Worm (Caenorhabditis elegans): Measurements from ENCODE around the gene ZK1248.20.

The ZK1248.20 gene

ce11 chrII:5772547-5773142 lies 43.8 kb upstream of the ZK1248.20 start (continued):
- TF ChIP-seq ceh-45 (GFP tag; IDR thresholded peaks at IDR 0.05) (0 out of 2 replicates have a peak, but pooled peaks have one; percentile 20), sox-4 (tag; optimal IDR thresholded peaks at IDR 0.05) (peak; percentile 56), elt-4 (tag; optimal IDR thresholded peaks at IDR 0.05) (no peak), C08G9.2 (tag; optimal IDR thresholded peaks at IDR 0.05) (peak; percentile 47), ets-4 (tag; optimal IDR thresholded peaks at IDR 0.05) (no peak), unc-86 (tag; optimal IDR thresholded peaks at IDR 0.05) (no peak), elt-2 (tag; optimal IDR thresholded peaks at IDR 0.05) (peak; percentile 87), madf-2 (tag; optimal IDR thresholded peaks at IDR 0.05) (peak; percentile 47), pha-2 (tag; optimal IDR thresholded peaks at IDR 0.05) (no peak), K09A11.1 (tag; optimal IDR thresholded peaks at IDR 0.05; ENCODE audit: insufficient read depth) (no peak), pha-4 (tag; optimal IDR thresholded peaks at IDR 0.05) (no peak), pag-3 (tag; optimal IDR thresholded peaks at IDR 0.05; ENCODE audit: borderline replicate concordance) (no peak), tbx-2 (tag; optimal IDR thresholded peaks at IDR 0.05) (peak; percentile 48), hlh-13 (GFP tag; optimal IDR thresholded peaks at IDR 0.05) (peak; percentile 59), ahr-1 (tag; optimal IDR thresholded peaks at IDR 0.05) (no peak), ceh-48 (tag; optimal IDR thresholded peaks at IDR 0.05) (peak; percentile 33), unc-55 (GFP tag; optimal IDR thresholded peaks at IDR 0.05) (no peak), pat-9 (tag; optimal IDR thresholded peaks at IDR 0.05) (peak; percentile 53), ceh-31 (tag; optimal IDR thresholded peaks at IDR 0.05) (peak; percentile 52), pqm-1 (tag; optimal IDR thresholded peaks at IDR 0.05) (peak; percentile 9), zip-5 (tag; optimal IDR thresholded peaks at IDR 0.05) (peak; percentile 30), pax-1 (tag; optimal IDR thresholded peaks at IDR 0.05) (no peak), K02D7.2 (tag; optimal IDR thresholded peaks at IDR 0.05) (no peak), ceh-18 (tag; optimal IDR thresholded peaks at IDR 0.05) (peak; percentile 37), hlh-30 (tag; optimal IDR thresholded peaks at IDR 0.05; ENCODE audit: insufficient read depth) (peak; percentile 39), nfya-1 (tag; optimal IDR thresholded peaks at IDR 0.05) (peak; percentile 23)

ce11 chrII:5774120-5774519 lies 42.3 kb upstream of the ZK1248.20 start, which contains the start of the genes dmd-5 and F10C1.1:
dmd-5 (minus strand) TSS chrII:5774220.
F10C1.1 (plus strand) TSS chrII:5774229.
- TF ChIP-seq pax-1 (tag; optimal IDR thresholded peaks at IDR 0.05) (no peak), pha-4 (tag; optimal IDR thresholded peaks at IDR 0.05) (no peak), pat-9 (tag; optimal IDR thresholded peaks at IDR 0.05) (no peak), tbx-7 (tag; optimal IDR thresholded peaks at IDR 0.05) (no peak)

ce11 chrII:5774879-5775278 lies 41.6 kb upstream of the ZK1248.20 start:
- no peak for TF ChIP-seq sdc-2 (tag; optimal IDR thresholded peaks at IDR 0.05)
- no peak for TF ChIP-seq dmd-4 (tag; optimal IDR thresholded peaks at IDR 0.05; ENCODE audit: borderline replicate concordance)
- no peak for TF ChIP-seq odd-2 (tag; optimal IDR thresholded peaks at IDR 0.05)
- TF ChIP-seq che-1 (tag; optimal IDR thresholded peaks at IDR 0.05): no peak
- no peak for TF ChIP-seq pax-1 (tag; optimal IDR thresholded peaks at IDR 0.05)
- no peak for TF ChIP-seq tbx-7 (tag; optimal IDR thresholded peaks at IDR 0.05)
- TF ChIP-seq eyg-1 (tag; optimal IDR thresholded peaks at IDR 0.05): no peak
- no peak for TF ChIP-seq pha-4 (tag; optimal IDR thresholded peaks at IDR 0.05)
- TF ChIP-seq hlh-15 (tag; optimal IDR thresholded peaks at IDR 0.05): no peak
- no peak for TF ChIP-seq rnt-1 (tag; optimal IDR thresholded peaks at IDR 0.05)
- no peak for TF ChIP-seq syd-9 (tag; optimal IDR thresholded peaks at IDR 0.05)
- TF ChIP-seq C08G9.2 (tag; optimal IDR thresholded peaks at IDR 0.05): no peak
- TF ChIP-seq pha-2 (tag; optimal IDR thresholded peaks at IDR 0.05): no peak
- TF ChIP-seq T23F11.4 (GFP tag; optimal IDR thresholded peaks at IDR 0.05): no peak
- TF ChIP-seq unc-3 (GFP tag; conservative IDR thresholded peaks at IDR 0.05): no peak
- no peak for TF ChIP-seq unc-3 (tag; optimal IDR thresholded peaks at IDR 0.05)
- no peak for TF ChIP-seq F13H6.1 (tag; optimal IDR thresholded peaks at IDR 0.05)
- TF ChIP-seq nhr-11 (tag; optimal IDR thresholded peaks at IDR 0.05): no peak
- no peak for TF ChIP-seq ztf-16 (tag; optimal IDR thresholded peaks at IDR 0.05)
- no peak for TF ChIP-seq elt-4 (tag; optimal IDR thresholded peaks at IDR 0.05)
